Worm (Caenorhabditis elegans) whole organism, early embryonic: ENCODE measurements around the gene ssr-2.

ENCODE experiments used
- B0310.2 ChIP-seq: sonication (generic microtip); optimal IDR thresholded peaks from 2 replicates; lab custom pipeline; 2016; ENCODE audit warnings: mild to moderate bottlenecking, missing genetic modification characterization, missing compliant biosample characterization
- F13C5.2 ChIP-seq: sonication (generic microtip); optimal IDR thresholded peaks from 2 replicates; lab custom pipeline; 2017; ENCODE audit warnings: mild to moderate bottlenecking, missing genetic modification characterization, inconsistent platforms, missing compliant biosample characterization
- aly-1 ChIP-seq: sonication (generic microtip); optimal IDR thresholded peaks from 2 replicates; lab custom pipeline; 2016; ENCODE audit warnings: missing genetic modification characterization, missing compliant biosample characterization
- ama-1 ChIP-seq: fragments of 150-350 bp; optimal IDR thresholded peaks from 2 replicates; lab custom pipeline; 2014
- ceh-13 ChIP-seq: fragments of 200-800 bp; sonication (Bioruptor generic); optimal IDR thresholded peaks from 2 replicates; lab custom pipeline; 2018; ENCODE audit warnings: mild to moderate bottlenecking, missing genetic modification characterization, missing compliant biosample characterization
- ceh-36 ChIP-seq: sonication (generic microtip); optimal IDR thresholded peaks from 2 replicates; lab custom pipeline; 2016; ENCODE audit warnings: missing genetic modification characterization, inconsistent platforms, missing compliant biosample characterization
- ets-7 ChIP-seq: sonication (generic microtip); optimal IDR thresholded peaks from 2 replicates; lab custom pipeline; 2016; ENCODE audit warnings: missing genotype, missing genetic modification characterization, missing compliant biosample characterization
- flt-1 ChIP-seq: fragments of 200-800 bp; sonication (Bioruptor generic); IDR thresholded peaks from 2 replicates; pipeline ENCODE4 v1.3.6; 2022; ENCODE audit warnings: missing genetic modification characterization, missing compliant biosample characterization
- hmbx-1 ChIP-seq: sonication (generic microtip); optimal IDR thresholded peaks from 2 replicates; lab custom pipeline; 2016; ENCODE audit warnings: mild to moderate bottlenecking, missing genetic modification characterization, missing compliant biosample characterization
- hmg-4 ChIP-seq: fragments of 200-800 bp; sonication (Bioruptor generic); optimal IDR thresholded peaks from 2 replicates; lab custom pipeline; 2018; ENCODE audit warnings: mild to moderate bottlenecking, missing genetic modification characterization, missing compliant biosample characterization
- hnd-1 ChIP-seq: sonication (generic microtip); optimal IDR thresholded peaks from 2 replicates; lab custom pipeline; 2016; ENCODE audit warnings: missing genetic modification characterization, missing compliant biosample characterization
- pes-1 ChIP-seq: fragments of 200-800 bp; sonication (Bioruptor generic); IDR thresholded peaks from 2 replicates; pipeline ENCODE4 v1.3.6; 2022; ENCODE audit warnings: missing genetic modification reagents, missing genetic modification characterization, missing compliant biosample characterization
- scrt-1 ChIP-seq: fragments of 200-800 bp; sonication (Bioruptor generic); IDR thresholded peaks from 2 replicates; pipeline ENCODE4 v1.3.6; 2022; ENCODE audit warnings: missing genetic modification characterization, missing compliant biosample characterization
- sea-1 ChIP-seq: fragments of 200-800 bp; sonication (Bioruptor generic); conservative IDR thresholded peaks from 2 replicates; pipeline ENCODE4 v1.3.6; 2022; ENCODE audit warnings: missing genetic modification characterization, missing compliant biosample characterization
- tbx-11 ChIP-seq: fragments of 200-800 bp; sonication (Bioruptor generic); IDR thresholded peaks from 2 replicates; pipeline ENCODE4 v1.3.6; 2022; ENCODE audit warnings: missing genetic modification characterization, missing compliant biosample characterization
- tbx-37 ChIP-seq: fragments of 200-800 bp; sonication (Bioruptor generic); conservative IDR thresholded peaks from 2 replicates; pipeline ENCODE4 v1.3.6; 2022; ENCODE audit warnings: missing genetic modification reagents, missing genetic modification characterization, missing compliant biosample characterization
- tra-4 ChIP-seq: sonication (generic microtip); optimal IDR thresholded peaks from 2 replicates; lab custom pipeline; 2017; ENCODE audit warnings: missing genetic modification characterization, missing compliant biosample characterization

ssr-2 gene

DNA sequence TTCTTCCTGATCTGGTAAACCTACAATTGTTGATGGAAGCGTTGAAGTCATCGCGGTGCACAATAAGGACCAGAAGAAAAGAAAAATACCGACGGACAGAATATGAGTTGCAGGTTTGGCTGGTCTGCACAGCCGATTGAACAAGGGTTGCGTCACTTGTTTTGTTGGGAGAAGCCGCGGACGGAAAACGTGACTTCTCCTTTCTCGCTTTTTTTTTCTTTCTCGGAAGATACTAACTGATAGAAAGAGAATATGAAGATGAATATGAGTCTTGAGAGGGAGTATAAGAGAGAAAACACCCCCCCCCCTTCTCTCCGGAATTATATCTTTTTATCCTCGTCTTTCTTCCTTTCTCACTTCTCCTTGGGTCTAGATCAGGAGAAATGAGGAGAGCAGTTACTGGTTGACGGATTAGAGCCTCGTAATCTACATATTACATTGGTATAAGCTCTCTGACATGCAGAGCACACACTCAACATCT lies at the start of gene ssr-2:
Gene ssr-2, minus strand, starts transcription at position 51 of the 481 bp plus-strand sequence.
- no peak for TF ChIP-seq tbx-11
- no peak for TF ChIP-seq hmbx-1 (tag; lab: Kevin White, UChicago)
- no peak for TF ChIP-seq hmg-4 (GFP tag; lab: Kevin White, UChicago)
- TF ChIP-seq B0310.2, result no peak
- TF ChIP-seq aly-1 (tag; lab: Kevin White, UChicago), result no peak
- no peak for TF ChIP-seq tbx-37
- no peak for TF ChIP-seq ama-1
- no peak for TF ChIP-seq tra-4 (tag; lab: Kevin White, UChicago)
- TF ChIP-seq F13C5.2 (tag; lab: Kevin White, UChicago), result no peak
- no peak for TF ChIP-seq sea-1
- TF ChIP-seq ets-7 (tag; lab: Kevin White, UChicago), result no peak
- no peak for TF ChIP-seq scrt-1 (GFP tag; lab: Robert Waterston, UW)
- TF ChIP-seq ceh-36 (tag; lab: Kevin White, UChicago), result no peak
- TF ChIP-seq pes-1 (GFP tag; lab: Robert Waterston, UW), result no peak
- no peak for TF ChIP-seq ceh-13
- TF ChIP-seq flt-1, result no peak
- no peak for TF ChIP-seq hnd-1 (tag; lab: Kevin White, UChicago)

DNA sequence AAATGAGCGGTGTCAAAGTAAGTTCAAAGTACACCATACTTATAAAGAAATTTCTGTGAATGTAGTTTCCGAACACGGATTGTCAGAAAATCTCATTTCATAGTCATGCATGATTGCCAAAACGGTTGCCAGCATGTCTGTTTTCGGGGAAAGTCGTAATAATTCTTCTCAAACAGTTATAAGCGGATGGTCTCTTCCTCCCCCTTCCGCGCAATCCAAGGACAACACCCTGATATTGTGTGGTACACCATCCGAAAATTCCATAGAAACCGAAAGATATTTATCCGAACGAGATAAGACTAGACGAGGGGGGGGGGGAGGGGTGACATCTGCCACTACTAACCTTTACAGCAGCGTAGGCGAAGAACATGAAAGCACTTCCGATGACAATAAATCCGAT lies 47.0 kb upstream of the ssr-2 start:
- TF ChIP-seq ceh-36 (tag; lab: Kevin White, UChicago) (peak; percentile 19), ets-7 (tag; lab: Kevin White, UChicago) (no peak), pes-1 (GFP tag; lab: Robert Waterston, UW) (no peak), hmg-4 (GFP tag; lab: Kevin White, UChicago) (no peak), B0310.2 (no peak)

DNA sequence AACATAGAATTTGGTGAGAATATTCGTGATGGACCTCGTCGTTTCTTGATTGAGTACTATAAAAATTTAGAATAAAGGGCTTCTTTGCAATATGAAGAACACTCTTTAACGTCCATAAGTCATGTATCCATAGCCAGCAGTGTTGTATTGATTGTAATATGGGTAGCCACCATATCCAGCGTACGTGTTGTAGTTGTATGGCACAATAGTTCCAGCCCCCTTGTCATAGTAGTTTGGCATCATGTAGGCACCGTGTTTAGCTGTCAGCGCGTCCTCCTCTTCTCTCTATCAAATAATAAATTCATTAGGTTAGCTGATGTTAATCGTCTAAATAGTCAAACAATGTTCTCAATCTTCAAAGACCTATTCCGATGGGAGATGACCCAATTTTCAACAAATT lies 45.7 kb upstream of the ssr-2 start:
- TF ChIP-seq tra-4 (tag; lab: Kevin White, UChicago) (no peak), B0310.2 (no peak), hmg-4 (GFP tag; lab: Kevin White, UChicago) (no peak), tbx-37 (no peak), tbx-11 (no peak), ets-7 (tag; lab: Kevin White, UChicago) (no peak)

DNA sequence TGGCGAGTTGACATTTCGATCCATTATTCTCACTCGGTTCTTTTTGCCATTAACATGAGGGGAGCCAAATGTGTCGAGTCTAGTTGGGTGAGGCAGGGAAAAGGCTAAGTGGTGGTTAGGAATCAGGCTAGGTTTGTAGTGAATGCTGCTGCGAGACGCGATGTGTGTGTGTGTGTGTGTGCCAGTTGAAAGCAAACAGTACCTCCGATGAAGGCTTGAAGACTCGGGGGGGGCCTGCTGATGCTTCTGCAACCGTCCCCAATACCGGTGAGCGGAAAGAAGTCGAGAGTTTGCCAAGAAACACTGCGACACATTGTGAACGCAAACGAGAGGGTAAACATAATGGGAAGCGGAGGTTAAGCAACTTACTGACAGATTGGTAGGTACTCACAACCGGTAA lies 43.5 kb upstream of the ssr-2 start, which contains the start of gene F53B3.3:
Gene F53B3.3, minus strand, starts transcription at position 101 of the 400 bp plus-strand sequence.
- TF ChIP-seq hmg-4 (GFP tag; lab: Kevin White, UChicago) (peak; percentile 36), ets-7 (tag; lab: Kevin White, UChicago) (no peak), flt-1 (0 out of 2 replicates have a peak, but pooled peaks have one; percentile 11)

DNA sequence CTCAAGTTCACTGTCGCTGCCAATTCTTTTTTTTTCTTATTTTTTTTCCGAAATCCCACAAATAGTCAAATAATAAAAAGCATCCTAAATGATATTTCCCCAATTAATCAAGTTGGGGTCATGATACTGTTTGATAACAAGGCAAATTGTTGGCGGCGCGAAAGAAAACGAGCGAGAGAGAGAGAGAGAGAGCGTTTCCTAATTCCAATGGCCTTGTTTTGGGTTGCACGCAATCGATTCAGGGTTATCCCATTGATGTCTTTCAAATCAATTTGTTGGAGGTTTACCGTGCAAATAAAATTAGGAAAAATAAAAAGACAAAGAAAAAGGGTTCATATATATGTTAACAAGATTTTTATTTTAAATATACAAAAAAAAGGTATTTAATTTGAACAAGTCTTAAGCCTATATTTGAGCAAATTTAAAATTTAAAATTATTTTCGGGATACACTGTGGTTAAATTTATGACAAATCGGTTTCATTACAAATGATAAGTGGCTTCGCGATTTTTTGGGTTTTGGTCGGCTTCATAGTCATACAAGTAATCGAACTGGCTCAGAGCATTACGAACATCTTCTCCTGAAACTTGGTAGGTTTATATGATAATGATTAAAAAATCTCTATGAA lies 38.2 kb upstream of the ssr-2 start:
- TF ChIP-seq aly-1 (tag; lab: Kevin White, UChicago) (no peak), sea-1 (no peak), scrt-1 (GFP tag; lab: Robert Waterston, UW) (no peak), hmg-4 (GFP tag; lab: Kevin White, UChicago) (no peak), B0310.2 (no peak), flt-1 (no peak), ets-7 (tag; lab: Kevin White, UChicago) (no peak), F13C5.2 (tag; lab: Kevin White, UChicago) (no peak), hnd-1 (tag; lab: Kevin White, UChicago) (no peak), ceh-13 (no peak), tbx-11 (no peak), tra-4 (tag; lab: Kevin White, UChicago) (no peak), tbx-37 (no peak), pes-1 (GFP tag; lab: Robert Waterston, UW) (no peak), hmbx-1 (tag; lab: Kevin White, UChicago) (no peak), ceh-36 (tag; lab: Kevin White, UChicago) (no peak), ama-1 (no peak)

DNA sequence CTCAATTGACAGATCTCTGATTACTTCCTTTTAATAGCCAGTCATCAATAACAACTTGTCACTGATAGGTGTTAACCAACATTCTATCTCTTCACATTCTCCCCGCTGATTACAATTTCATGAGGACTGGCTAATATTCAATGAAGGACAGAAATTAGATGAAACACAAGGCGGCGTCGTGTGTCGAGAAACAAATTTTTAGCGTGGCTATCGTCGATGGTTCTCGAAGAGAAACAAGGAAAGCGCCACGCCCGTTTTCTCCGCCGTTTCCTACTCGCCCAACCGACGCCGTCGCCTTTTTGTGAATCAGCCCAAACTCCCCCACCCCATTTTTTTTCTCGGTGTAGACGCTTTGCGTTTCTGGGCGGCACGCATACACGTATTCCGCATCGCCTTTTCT lies 36.4 kb upstream of the ssr-2 start, which contains the start of gene F53B3.6:
Gene F53B3.6, plus strand, starts transcription at position 284 of the 400 bp plus-strand sequence.
- TF ChIP-seq hmbx-1 (tag; lab: Kevin White, UChicago), result no peak
- TF ChIP-seq scrt-1 (GFP tag; lab: Robert Waterston, UW), result no peak
- no peak for TF ChIP-seq hmg-4 (GFP tag; lab: Kevin White, UChicago)
- TF ChIP-seq ets-7 (tag; lab: Kevin White, UChicago), result no peak

DNA sequence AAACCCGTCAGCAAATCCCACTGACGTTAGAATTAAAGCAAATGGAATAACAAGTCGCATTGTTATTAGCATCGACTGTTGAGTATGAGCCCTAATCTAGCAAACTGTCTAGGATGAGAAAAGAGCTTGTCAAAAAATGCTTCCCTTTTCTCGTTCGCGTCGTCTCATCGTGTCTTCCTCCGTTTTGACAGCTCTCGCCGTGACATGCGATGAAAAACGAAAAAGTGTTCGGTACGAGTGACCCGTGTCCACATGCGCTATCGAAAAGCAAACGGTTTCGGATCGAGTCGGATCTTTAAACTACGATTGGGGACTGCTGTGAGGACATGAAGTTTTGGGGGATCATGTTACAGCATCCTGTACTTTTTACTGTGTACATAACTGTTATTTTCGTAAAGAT lies 34.8 kb upstream of the ssr-2 start, which contains the start of gene comt-1:
Gene comt-1, minus strand, starts transcription at position 101 of the 400 bp plus-strand sequence.
- TF ChIP-seq tbx-11 (no peak), hmg-4 (GFP tag; lab: Kevin White, UChicago) (no peak), ama-1 (no peak), scrt-1 (GFP tag; lab: Robert Waterston, UW) (no peak), B0310.2 (no peak)

DNA sequence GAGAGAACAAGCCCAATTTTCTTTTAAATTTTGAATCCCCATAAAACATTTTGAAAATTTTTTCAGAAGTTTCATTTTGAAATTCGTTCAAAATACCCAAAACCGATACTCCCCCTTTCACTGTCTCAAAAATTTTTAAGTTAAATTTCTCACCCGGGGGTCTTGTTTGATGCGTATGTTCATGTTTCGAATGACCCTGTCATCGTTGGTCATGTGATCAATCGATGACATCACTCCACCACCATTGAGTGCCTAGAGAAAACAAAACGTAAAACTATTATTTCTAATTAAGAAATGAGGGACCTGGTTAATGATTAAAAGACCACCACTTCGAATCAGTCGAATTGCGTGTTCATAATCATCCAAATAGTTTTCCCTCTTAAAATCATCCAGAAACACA lies 30.8 kb upstream of the ssr-2 start:
- no peak for TF ChIP-seq tra-4 (tag; lab: Kevin White, UChicago)
- no peak for TF ChIP-seq ceh-13
- no peak for TF ChIP-seq B0310.2
- TF ChIP-seq ama-1, result no peak
- no peak for TF ChIP-seq ceh-36 (tag; lab: Kevin White, UChicago)
- no peak for TF ChIP-seq sea-1
- TF ChIP-seq tbx-11, result no peak
- TF ChIP-seq F13C5.2 (tag; lab: Kevin White, UChicago), result no peak
- TF ChIP-seq ets-7 (tag; lab: Kevin White, UChicago), result no peak
- no peak for TF ChIP-seq pes-1 (GFP tag; lab: Robert Waterston, UW)
- no peak for TF ChIP-seq tbx-37
- no peak for TF ChIP-seq scrt-1 (GFP tag; lab: Robert Waterston, UW)
- no peak for TF ChIP-seq aly-1 (tag; lab: Kevin White, UChicago)
- no peak for TF ChIP-seq flt-1
- TF ChIP-seq hmg-4 (GFP tag; lab: Kevin White, UChicago), result no peak
